Worm (Caenorhabditis elegans) whole organism, L4/young adult: ENCODE results near the gene exc-13.

Experiments
- W03F9.2 ChIP-seq: fragments of 150-350 bp; optimal IDR thresholded peaks from 2 replicates; lab custom pipeline; 2014; ENCODE audit warnings: missing biosample characterization, missing genetic modification characterization
- dao-5 ChIP-seq: sonication (generic microtip); optimal IDR thresholded peaks from 2 replicates; lab custom pipeline; 2016; ENCODE audit warnings: missing genotype, missing genetic modification characterization, moderate library complexity, missing compliant biosample characterization
- him-1 ChIP-seq: sonication (generic microtip); optimal IDR thresholded peaks from 2 replicates; lab custom pipeline; 2016; ENCODE audit warnings: missing genotype, missing genetic modification reagents, missing genetic modification characterization, missing compliant biosample characterization

- TF ChIP-seq dao-5 (tag; lab: Kevin White, UChicago) (no peak), him-1 (tag; lab: Kevin White, UChicago) (no peak), W03F9.2 (tag; lab: Kevin White, UChicago) (no peak)
Observed at ce11 chrV:7411695-7412094, 46.6 kb downstream of the exc-13 start, which contains the start of gene str-41.
